Worm (Caenorhabditis elegans): ENCODE measurements around the gene lex-1.

- no peak for TF ChIP-seq dve-1 (tag; optimal IDR thresholded peaks at IDR 0.05)
- no peak for TF ChIP-seq elt-2 (tag; optimal IDR thresholded peaks at IDR 0.05)
- no peak for TF ChIP-seq pqm-1 (tag; optimal IDR thresholded peaks at IDR 0.05)
- no peak for TF ChIP-seq pha-4 (tag; optimal IDR thresholded peaks at IDR 0.05)
- no peak for TF ChIP-seq nhr-11 (tag; optimal IDR thresholded peaks at IDR 0.05)
- no peak for TF ChIP-seq nfya-1 (tag; optimal IDR thresholded peaks at IDR 0.05)
- no peak for TF ChIP-seq fkh-10 (GFP tag; optimal IDR thresholded peaks at IDR 0.05)
- no peak for TF ChIP-seq ceh-24 (tag; optimal IDR thresholded peaks at IDR 0.05)
- no peak for TF ChIP-seq nhr-232 (tag; optimal IDR thresholded peaks at IDR 0.05)
- no peak for TF ChIP-seq unc-86 (tag; optimal IDR thresholded peaks at IDR 0.05)
- TF ChIP-seq ceh-2 (tag; optimal IDR thresholded peaks at IDR 0.05): no peak
- TF ChIP-seq ceh-34 (tag; optimal IDR thresholded peaks at IDR 0.05): no peak
- TF ChIP-seq sox-2 (GFP tag; IDR thresholded peaks at IDR 0.05): no peak
- TF ChIP-seq Y22D7AL.16 (tag; optimal IDR thresholded peaks at IDR 0.05): no peak
Measured at ce11 chrIV:12126740-12127472, 47.6 kb downstream of the lex-1 start.

Data from whole organism, late embryonic.